Fruit fly (Drosophila melanogaster) whole organism, adult: Measurements from ENCODE around the gene CG42590.

Experiments used
- CG7045 ChIP-seq: fragments of 200-800 bp; sonication (Bioruptor generic); optimal IDR thresholded peaks from 2 replicates; lab custom pipeline; 2017; ENCODE audit warnings: missing biosample characterization, mild to moderate bottlenecking, missing genetic modification characterization
- cnc ChIP-seq, 2 experiments: fragments of >200 bp; optimal IDR thresholded peaks; 2 replicates each; lab custom pipeline; 2017

DNA sequence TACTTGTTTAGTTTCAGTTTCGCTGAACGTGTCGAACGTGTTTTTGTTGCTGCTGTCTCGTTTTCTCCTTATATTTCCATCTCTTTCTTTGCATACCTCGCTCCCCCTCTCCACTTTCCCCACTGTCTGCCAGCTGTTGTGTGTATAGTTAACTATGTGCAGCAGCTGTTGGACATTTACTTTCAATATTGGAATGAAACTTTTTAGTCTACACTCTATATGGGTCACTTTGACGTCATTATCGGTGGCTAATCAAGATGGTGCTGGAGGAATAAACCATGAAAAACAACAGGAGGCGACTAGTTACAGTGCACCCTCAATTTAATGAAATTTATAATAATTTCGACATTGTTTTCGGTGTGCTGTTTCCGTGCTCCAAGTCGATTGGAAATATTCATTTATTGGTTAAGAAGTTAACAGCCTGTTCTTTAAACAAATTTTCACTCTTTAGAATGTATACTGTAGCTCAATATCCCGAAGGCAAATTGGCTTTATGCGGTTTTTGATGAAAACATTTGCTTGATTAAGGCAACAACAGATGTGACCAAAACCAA lies 39.8 kb downstream of the CG42590 start:
- TF ChIP-seq cnc (optimal IDR thresholded peaks at IDR 0.05; lab: Kevin White, UChicago) (no peak), CG7045 (GFP tag; lab: Kevin White, UChicago) (no peak)
